Fruit fly (Drosophila melanogaster) whole organism, embryonic: ENCODE measurements around the gene CG11699.

ENCODE experiments used
- Adf1 ChIP-seq: fragments of 200-800 bp; sonication (Bioruptor generic); IDR thresholded peaks from 2 replicates; pipeline ENCODE4 v1.3.6; 2022; ENCODE audit warnings: missing biosample characterization, missing genetic modification characterization
- Atf6 ChIP-seq: fragments of 200-800 bp; sonication (Bioruptor generic); IDR thresholded peaks from 2 replicates; pipeline ENCODE4 v1.3.6; 2022; ENCODE audit warnings: missing biosample characterization, missing genetic modification characterization
- Bteb2 ChIP-seq: fragments of 200-800 bp; sonication (Bioruptor generic); optimal IDR thresholded peaks from 2 replicates; lab custom pipeline; 2016; ENCODE audit warnings: missing biosample characterization, missing genetic modification characterization
- CG10209 ChIP-seq: fragments of 200-800 bp; sonication (Bioruptor generic); optimal IDR thresholded peaks from 3 replicates; lab custom pipeline; 2017; ENCODE audit warnings: missing biosample characterization, mild to moderate bottlenecking, missing genetic modification characterization, missing genetic modification reagents
- CG10959 ChIP-seq: fragments of 200-800 bp; sonication (Bioruptor generic); IDR thresholded peaks from 2 replicates; pipeline ENCODE4 v1.3.6; 2022; ENCODE audit warnings: missing biosample characterization, missing genetic modification characterization
- CG12236 ChIP-seq: fragments of 200-800 bp; sonication (Bioruptor generic); optimal IDR thresholded peaks from 2 replicates; lab custom pipeline; 2016; ENCODE audit warnings: missing biosample characterization, missing genetic modification characterization
- CG15269 ChIP-seq: fragments of 200-800 bp; sonication (Bioruptor generic); optimal IDR thresholded peaks from 2 replicates; lab custom pipeline; 2018; ENCODE audit warnings: missing biosample characterization, mild to moderate bottlenecking, missing genetic modification characterization, moderate library complexity
- CG17912 ChIP-seq: fragments of 200-800 bp; sonication (Bioruptor generic); optimal IDR thresholded peaks from 2 replicates; lab custom pipeline; 2018; ENCODE audit warnings: missing biosample characterization, mild to moderate bottlenecking, missing genetic modification characterization
- CG18011 ChIP-seq: fragments of 200-800 bp; sonication (Bioruptor generic); optimal IDR thresholded peaks from 2 replicates; lab custom pipeline; 2017; ENCODE audit warnings: missing biosample characterization, missing genetic modification characterization, mild to moderate bottlenecking, moderate library complexity, missing genotype
- CG18599 ChIP-seq: fragments of 200-800 bp; sonication (Bioruptor generic); optimal IDR thresholded peaks from 3 replicates; lab custom pipeline; 2017; ENCODE audit warnings: missing biosample characterization, missing genetic modification characterization, mild to moderate bottlenecking, moderate library complexity, missing genetic modification reagents
- CG3065 ChIP-seq: fragments of 200-800 bp; sonication (Bioruptor generic); optimal IDR thresholded peaks from 2 replicates; lab custom pipeline; 2016; ENCODE audit warnings: missing biosample characterization, missing genetic modification characterization
- CG31365 ChIP-seq: fragments of 200-800 bp; sonication (Bioruptor generic); optimal IDR thresholded peaks from 2 replicates; lab custom pipeline; 2018; ENCODE audit warnings: missing biosample characterization, mild to moderate bottlenecking, missing genetic modification characterization
- CG33557 ChIP-seq: fragments of 200-800 bp; sonication (Bioruptor generic); optimal IDR thresholded peaks from 2 replicates; lab custom pipeline; 2019; ENCODE audit warnings: missing biosample characterization, mild to moderate bottlenecking, missing genetic modification characterization, moderate library complexity
- CG34422 ChIP-seq: fragments of 200-800 bp; sonication (Bioruptor generic); IDR thresholded peaks from 3 replicates; pipeline ENCODE4 v1.3.6; 2022; ENCODE audit warnings: missing biosample characterization, missing genetic modification characterization
- CG4360 ChIP-seq: fragments of 200-800 bp; sonication (Bioruptor generic); IDR thresholded peaks from 2 replicates; pipeline ENCODE4 v1.3.6; 2022; ENCODE audit warnings: missing biosample characterization, missing genetic modification characterization
- CG43689 ChIP-seq: fragments of 200-800 bp; sonication (Bioruptor generic); IDR thresholded peaks from 2 replicates; pipeline ENCODE4 v1.3.6; 2022; ENCODE audit warnings: missing biosample characterization, missing genetic modification characterization
- CG4404 ChIP-seq: fragments of 200-800 bp; sonication (Bioruptor generic); IDR thresholded peaks from 2 replicates; pipeline ENCODE4 v1.3.6; 2022; ENCODE audit warnings: missing biosample characterization, missing genetic modification characterization
- CG4820 ChIP-seq: fragments of 200-800 bp; sonication (Bioruptor generic); optimal IDR thresholded peaks from 3 replicates; lab custom pipeline; 2016; ENCODE audit warnings: missing biosample characterization, missing genetic modification characterization
- CG7745 ChIP-seq: fragments of 200-800 bp; sonication (Bioruptor generic); optimal IDR thresholded peaks from 2 replicates; lab custom pipeline; 2018; ENCODE audit warnings: missing biosample characterization, mild to moderate bottlenecking, missing genetic modification characterization, moderate library complexity
- CG8478 ChIP-seq: fragments of >200 bp; optimal IDR thresholded peaks from 2 replicates; lab custom pipeline; 2018
- Chrac-16 ChIP-seq: fragments of 200-800 bp; sonication (Bioruptor generic); optimal IDR thresholded peaks from 3 replicates; lab custom pipeline; 2016; ENCODE audit warnings: missing biosample characterization, missing genetic modification characterization
- D ChIP-seq, 2 experiments: fragments of 200-800 bp in 1 of 2; fragments of >200 bp in 1 of 2; sonication (Bioruptor generic) in 1 of 2; optimal IDR thresholded peaks; 2 replicates in 1 of 2; 3 replicates in 1 of 2; lab custom pipeline; 2017; ENCODE audit warnings: mild to moderate bottlenecking in 1 of 2, missing biosample characterization in 1 of 2, missing genetic modification characterization in 1 of 2, missing genetic modification reagents in 1 of 2
- Dll ChIP-seq: fragments of 200-800 bp; sonication (Bioruptor generic); IDR thresholded peaks from 4 replicates; pipeline ENCODE4 v1.3.6; 2022; ENCODE audit warnings: missing biosample characterization, missing genetic modification characterization; ENCODE audit not compliant: partially characterized antibody
- H15 ChIP-seq: fragments of 200-800 bp; sonication (Bioruptor generic); IDR thresholded peaks from 3 replicates; pipeline ENCODE4 v1.3.6; 2022; ENCODE audit warnings: missing biosample characterization, missing genetic modification characterization
- HLHmδ ChIP-seq: fragments of 200-800 bp; sonication (Bioruptor generic); optimal IDR thresholded peaks from 2 replicates; lab custom pipeline; 2018; ENCODE audit warnings: missing biosample characterization, mild to moderate bottlenecking, missing genetic modification characterization, moderate library complexity
- Hr3 ChIP-seq: fragments of 200-800 bp; sonication (Bioruptor generic); optimal IDR thresholded peaks from 3 replicates; lab custom pipeline; 2016; ENCODE audit warnings: missing biosample characterization, missing genetic modification characterization
- Pdp1 ChIP-seq, 2 experiments: fragments of 200-800 bp; sonication (Bioruptor generic); optimal IDR thresholded peaks; 3 replicates each; lab custom pipeline; 2016; ENCODE audit warnings: missing biosample characterization in 2 of 2, missing genetic modification characterization in 2 of 2, mild to moderate bottlenecking in 1 of 2, moderate library complexity in 1 of 2
- Sin3A ChIP-seq: fragments of >200 bp; optimal IDR thresholded peaks from 2 replicates; lab custom pipeline; 2018
- Six4 ChIP-seq: fragments of 200-800 bp; sonication (Bioruptor generic); optimal IDR thresholded peaks from 2 replicates; lab custom pipeline; 2016; ENCODE audit warnings: missing biosample characterization, missing genetic modification characterization
- Sry-β ChIP-seq: fragments of 200-800 bp; sonication (Bioruptor generic); optimal IDR thresholded peaks from 2 replicates; lab custom pipeline; 2018; ENCODE audit warnings: missing biosample characterization, mild to moderate bottlenecking, missing genetic modification characterization, moderate library complexity
- abd-A ChIP-seq: fragments of 200-800 bp; sonication (Bioruptor generic); optimal IDR thresholded peaks from 3 replicates; lab custom pipeline; 2019; ENCODE audit warnings: missing biosample characterization, mild to moderate bottlenecking, missing genetic modification characterization, moderate library complexity
- crol ChIP-seq: fragments of 200-800 bp; sonication (Bioruptor generic); IDR thresholded peaks from 2 replicates; pipeline ENCODE4 v1.3.6; 2022; ENCODE audit warnings: missing biosample characterization, missing genetic modification characterization
- gcm ChIP-seq: fragments of 200-800 bp; sonication (Bioruptor generic); optimal IDR thresholded peaks from 2 replicates; lab custom pipeline; 2019; ENCODE audit warnings: missing biosample characterization, mild to moderate bottlenecking, missing genetic modification characterization, moderate library complexity
- gem ChIP-seq: fragments of 200-800 bp; sonication (Bioruptor generic); optimal IDR thresholded peaks from 2 replicates; lab custom pipeline; 2019; ENCODE audit warnings: missing biosample characterization, mild to moderate bottlenecking, missing genetic modification characterization, moderate library complexity
- gfzf ChIP-seq: fragments of 200-800 bp; sonication (Bioruptor generic); optimal IDR thresholded peaks from 2 replicates; lab custom pipeline; 2016; ENCODE audit warnings: missing biosample characterization, mild to moderate bottlenecking, missing genetic modification characterization, moderate library complexity
- hbn ChIP-seq: fragments of 200-800 bp; sonication (Bioruptor generic); IDR thresholded peaks from 2 replicates; pipeline ENCODE4 v1.3.6; 2022; ENCODE audit warnings: missing biosample characterization, missing genetic modification characterization; ENCODE audit not compliant: partially characterized antibody
- her ChIP-seq: fragments of 200-800 bp; sonication (Bioruptor generic); optimal IDR thresholded peaks from 2 replicates; lab custom pipeline; 2016; ENCODE audit warnings: missing biosample characterization, missing genetic modification characterization
- ind ChIP-seq: fragments of 200-800 bp; sonication (Bioruptor generic); optimal IDR thresholded peaks from 3 replicates; lab custom pipeline; 2016; ENCODE audit warnings: missing biosample characterization, missing genetic modification characterization
- jigr1 ChIP-seq: fragments of 200-800 bp; sonication (Bioruptor generic); IDR thresholded peaks from 3 replicates; pipeline ENCODE4 v1.3.6; 2022; ENCODE audit warnings: missing biosample characterization, missing genetic modification characterization
- mirr ChIP-seq: fragments of 200-800 bp; sonication (Bioruptor generic); optimal IDR thresholded peaks from 3 replicates; lab custom pipeline; 2018; ENCODE audit warnings: missing biosample characterization, mild to moderate bottlenecking, missing genetic modification characterization
- nerfin-1 ChIP-seq: fragments of 200-800 bp; sonication (Bioruptor generic); optimal IDR thresholded peaks from 3 replicates; lab custom pipeline; 2019; ENCODE audit warnings: missing biosample characterization, mild to moderate bottlenecking, missing genetic modification characterization, moderate library complexity
- onecut ChIP-seq: fragments of 200-800 bp; sonication (Bioruptor generic); IDR thresholded peaks from 2 replicates; pipeline ENCODE4 v1.3.6; 2022; ENCODE audit warnings: missing biosample characterization, missing genetic modification characterization
- pan ChIP-seq, 4 experiments: fragments of >200 bp in 3 of 4; fragments of 200-800 bp in 1 of 4; sonication (Bioruptor generic) in 1 of 4; optimal IDR thresholded peaks in 3 of 4; IDR thresholded peaks in 1 of 4; 2 replicates each; pipeline versions ENCODE4 v1.3.6 to Lab custom; 2017 to 2022; ENCODE audit warnings: missing biosample characterization in 2 of 4, missing genetic modification characterization in 2 of 4, mixed read lengths in 1 of 4
- pnt ChIP-seq: fragments of 200-800 bp; sonication (Bioruptor generic); optimal IDR thresholded peaks from 3 replicates; lab custom pipeline; 2016; ENCODE audit warnings: missing biosample characterization, missing genetic modification characterization
- tll ChIP-seq, 2 experiments: fragments of 200-800 bp in 1 of 2; fragments of >200 bp in 1 of 2; sonication (Bioruptor generic) in 1 of 2; optimal IDR thresholded peaks; 2 replicates each; lab custom pipeline; 2017 to 2019; ENCODE audit warnings: missing biosample characterization in 2 of 2, missing genetic modification characterization in 2 of 2, mild to moderate bottlenecking in 1 of 2, moderate library complexity in 1 of 2
- vvl ChIP-seq: fragments of 200-800 bp; sonication (Bioruptor generic); IDR thresholded peaks from 2 replicates; pipeline ENCODE4 v1.3.6; 2022; ENCODE audit warnings: missing biosample characterization, missing genetic modification characterization
- yki ChIP-seq: fragments of >200 bp; optimal IDR thresholded peaks from 3 replicates; lab custom pipeline; 2018
- z ChIP-seq: fragments of 200-800 bp; sonication (Bioruptor generic); IDR thresholded peaks from 3 replicates; pipeline ENCODE4 v1.3.6; 2022; ENCODE audit warnings: missing biosample characterization, missing genetic modification characterization

The CG11699 gene

DNA sequence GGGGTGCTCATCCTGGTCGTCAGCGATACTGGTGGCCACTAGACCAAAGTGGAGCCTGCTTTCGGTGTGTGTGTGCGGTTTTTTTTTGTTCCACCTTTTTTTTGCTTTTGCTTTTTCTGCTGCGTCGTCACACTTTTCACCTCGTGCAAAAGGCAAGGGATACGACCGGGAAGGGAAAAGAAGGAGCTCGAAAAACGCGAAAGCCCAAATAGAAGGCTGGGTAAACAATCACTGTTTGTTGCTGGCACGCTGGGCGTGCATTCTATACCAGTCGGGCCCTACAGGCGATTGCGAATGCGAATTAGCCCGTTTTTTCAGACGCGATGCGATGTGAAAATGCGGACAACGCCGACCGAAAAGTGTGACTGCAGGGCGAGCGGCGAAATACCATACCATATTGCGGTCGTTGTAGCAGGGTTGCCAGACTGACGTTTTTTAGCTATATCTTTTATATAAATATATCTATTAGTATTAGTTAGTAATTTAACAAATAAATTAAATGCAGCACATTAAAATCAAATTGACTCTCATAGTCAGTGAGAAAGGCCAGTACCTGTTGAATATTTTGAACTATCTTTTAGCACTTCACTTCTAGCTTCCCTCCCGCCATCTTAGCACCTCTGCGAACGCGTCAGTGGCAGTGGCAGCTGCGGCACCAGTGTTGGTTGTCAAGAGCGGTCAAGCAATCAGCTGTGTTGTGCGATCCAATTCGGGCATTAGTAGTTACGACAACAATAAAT is at the start of gene CG11699, which contains the start of gene Polr2A (continued):
- TF ChIP-seq pnt: no peak
- TF ChIP-seq z (GFP tag; lab: Robert Waterston, UW): no peak
- no peak for TF ChIP-seq gcm (GFP tag; lab: Kevin White, UChicago)
- no peak for TF ChIP-seq crol (GFP tag; lab: Robert Waterston, UW)
- TF ChIP-seq CG17912: no peak
- TF ChIP-seq H15 (GFP tag; lab: Robert Waterston, UW): no peak
- no peak for TF ChIP-seq Atf6 (GFP tag; lab: Robert Waterston, UW)
- TF ChIP-seq CG10209 (GFP tag; lab: Kevin White, UChicago): no peak
- no peak for TF ChIP-seq gem (tag; lab: Kevin White, UChicago)
- no peak for TF ChIP-seq CG10959
- peak in 1 of 2 experiments; percentile 47 for TF ChIP-seq tll (GFP tag; optimal IDR thresholded peaks at IDR 0.05; lab: Kevin White, UChicago)
- no peak for TF ChIP-seq HLHmδ
- no peak for TF ChIP-seq CG43689 (GFP tag; lab: Robert Waterston, UW)
- TF ChIP-seq CG18599 (GFP tag; lab: Kevin White, UChicago): no peak
- TF ChIP-seq Bteb2 (GFP tag; lab: Kevin White, UChicago): no peak
- TF ChIP-seq mirr: no peak
- peak; percentile 3 for TF ChIP-seq CG4820 (GFP tag; lab: Kevin White, UChicago)
- TF ChIP-seq gfzf (GFP tag; lab: Kevin White, UChicago): peak; percentile 62
- peak; percentile 25; the same call in 1 of the 2 replicates for TF ChIP-seq CG4404 (GFP tag; lab: Robert Waterston, UW)
- TF ChIP-seq CG8478: no peak
- no peak for TF ChIP-seq onecut (GFP tag; lab: Robert Waterston, UW)
- TF ChIP-seq ind (GFP tag; lab: Kevin White, UChicago): peak; percentile 57
- no peak for TF ChIP-seq CG3065 (GFP tag; lab: Kevin White, UChicago)
- TF ChIP-seq jigr1: no peak
- no peak for TF ChIP-seq hbn (GFP tag; lab: Robert Waterston, UW)
- TF ChIP-seq Hr3 (GFP tag; lab: Kevin White, UChicago): peak; percentile 57
- no peak for TF ChIP-seq CG7745
- no peak for TF ChIP-seq pan (optimal IDR thresholded peaks at IDR 0.05; lab: Kevin White, UChicago)
- no peak for TF ChIP-seq pan (GFP tag; optimal IDR thresholded peaks at IDR 0.05 in 1 of 2, IDR thresholded peaks at IDR 0.05 in 1 of 2)
- no peak for TF ChIP-seq CG4360 (GFP tag; lab: Robert Waterston, UW)
- TF ChIP-seq vvl (GFP tag; lab: Robert Waterston, UW): 0 out of 2 replicates have a peak, but pooled peaks have one; percentile 22
- TF ChIP-seq CG34422: peak; percentile 64; the same call in 1 of the 3 replicates
- TF ChIP-seq CG18011: no peak
- peak; percentile 34 for TF ChIP-seq nerfin-1 (tag; lab: Kevin White, UChicago)
- no peak for TF ChIP-seq yki (lab: Kevin White, UChicago)
- no peak; the same call in none of the 2 replicates for TF ChIP-seq Adf1 (GFP tag; lab: Robert Waterston, UW)
- TF ChIP-seq Six4 (GFP tag; lab: Kevin White, UChicago): peak; percentile 12
- TF ChIP-seq Sin3A (lab: Kevin White, UChicago): peak; percentile 81

DNA sequence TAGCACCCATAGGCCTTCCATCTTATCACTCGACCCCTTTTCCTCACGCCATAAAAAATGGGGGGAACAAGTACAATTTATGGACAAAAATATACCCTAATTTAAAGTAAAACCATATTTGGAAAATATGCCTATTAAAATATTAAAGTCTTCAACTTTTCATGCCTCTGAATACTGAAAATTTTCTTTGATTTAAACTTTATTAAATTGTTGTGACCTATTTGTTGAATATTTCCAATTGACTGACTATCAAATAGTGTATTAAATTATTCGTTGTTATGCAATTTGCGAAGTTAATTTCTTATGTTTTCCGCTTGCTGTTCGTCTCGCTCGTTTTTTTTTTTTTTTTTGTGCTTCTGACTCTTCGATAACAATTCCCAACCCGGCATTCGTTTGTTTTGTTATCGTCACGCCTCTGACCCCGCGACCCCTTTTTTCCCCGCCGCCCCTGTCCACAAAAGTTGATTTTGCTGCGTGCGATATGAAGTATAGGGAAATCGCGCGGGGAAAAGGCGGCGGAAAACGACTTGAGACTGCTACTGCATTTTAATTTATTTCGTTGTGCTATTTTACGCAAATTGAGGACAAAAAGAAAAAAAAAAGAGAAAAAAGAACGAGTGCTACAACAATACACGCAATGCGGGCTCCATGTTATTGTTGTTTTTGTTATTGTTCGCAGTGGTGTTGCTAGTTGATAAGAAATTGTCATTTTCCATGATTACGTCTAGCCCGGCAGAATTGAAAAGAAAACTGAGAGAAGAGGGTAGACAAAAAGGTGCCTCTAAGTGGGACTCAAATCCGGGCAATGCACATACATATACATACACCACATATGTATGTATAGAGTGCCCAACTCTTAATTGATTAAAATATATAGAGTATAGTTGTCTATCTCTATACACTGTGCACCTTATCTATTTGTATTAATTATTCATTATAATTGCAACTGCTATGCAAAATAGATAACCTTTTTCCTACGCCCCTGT is 48.6 kb upstream of the CG11699 start:
- TF ChIP-seq Dll (GFP tag; lab: Robert Waterston, UW): no peak
- TF ChIP-seq CG12236 (GFP tag; lab: Kevin White, UChicago): no peak
- TF ChIP-seq Sry-β (GFP tag; lab: Kevin White, UChicago): no peak
- no peak for TF ChIP-seq abd-A
- peak; percentile 30 for TF ChIP-seq Chrac-16 (GFP tag; lab: Kevin White, UChicago)
- peak; percentile 41 to 59 for TF ChIP-seq Pdp1 (GFP tag; optimal IDR thresholded peaks at IDR 0.05; lab: Kevin White, UChicago)
- TF ChIP-seq Hr3 (GFP tag; lab: Kevin White, UChicago): peak; percentile 62
- no peak for TF ChIP-seq D (optimal IDR thresholded peaks at IDR 0.05; lab: Kevin White, UChicago)
- peak; percentile 31 for TF ChIP-seq D (GFP tag; optimal IDR thresholded peaks at IDR 0.05; lab: Kevin White, UChicago)
- no peak for TF ChIP-seq CG31365
- TF ChIP-seq CG33557 (GFP tag; lab: Kevin White, UChicago): no peak
- TF ChIP-seq CG15269 (tag; lab: Kevin White, UChicago): peak; percentile 77
- TF ChIP-seq her (GFP tag; lab: Kevin White, UChicago): no peak
